Worm (Caenorhabditis elegans): ENCODE measurements around the gene ZK856.11.
A peak's percentile ranks its signal among the peaks of the same experiment; 100 is the strongest.

The ZK856.11 gene

ce11 chrV:10230932-10231331 is 26.2 kb upstream of the ZK856.11 start, which contains the start of gene fipr-6:
fipr-6 (plus strand) TSS chrV:10231232.
- no peak for TF ChIP-seq egl-27 (tag; optimal IDR thresholded peaks at IDR 0.05)
- TF ChIP-seq nhr-43 (tag; optimal IDR thresholded peaks at IDR 0.05; ENCODE audit: poor library complexity, severe bottlenecking) = no peak
- no peak for TF ChIP-seq nhr-237 (tag; optimal IDR thresholded peaks at IDR 0.05)
- no peak for TF ChIP-seq nhr-12 (tag; optimal IDR thresholded peaks at IDR 0.05)
- TF ChIP-seq ztf-4 (tag; optimal IDR thresholded peaks at IDR 0.05) = no peak
- no peak for TF ChIP-seq mml-1 (tag; optimal IDR thresholded peaks at IDR 0.05)
- TF ChIP-seq sea-2 (GFP tag; optimal IDR thresholded peaks at IDR 0.05) = no peak
- TF ChIP-seq lin-39 (tag; optimal IDR thresholded peaks at IDR 0.05) = no peak
- TF ChIP-seq egl-5 (tag; optimal IDR thresholded peaks at IDR 0.05) = no peak
- no peak for TF ChIP-seq ceh-9 (tag; optimal IDR thresholded peaks at IDR 0.05)
- TF ChIP-seq nhr-28 (tag; optimal IDR thresholded peaks at IDR 0.05) = no peak
- TF ChIP-seq R02D3.7 (tag; optimal IDR thresholded peaks at IDR 0.05) = no peak
- no peak for TF ChIP-seq nhr-23 (tag; optimal IDR thresholded peaks at IDR 0.05)
- no peak for TF ChIP-seq mdl-1 (tag; optimal IDR thresholded peaks at IDR 0.05)
- no peak for TF ChIP-seq nhr-77 (tag; optimal IDR thresholded peaks at IDR 0.05)

ce11 chrV:10229222-10229879 is 24.6 kb upstream of the ZK856.11 start, which contains the start of the genes pyt-1 and fipr-7:
pyt-1 (minus strand) TSS chrV:10229322.
fipr-7 (plus strand) TSS chrV:10229829.
- TF ChIP-seq ama-1 (optimal IDR thresholded peaks at IDR 0.05) = no peak
- TF ChIP-seq ceh-16 (tag; optimal IDR thresholded peaks at IDR 0.05) = no peak
- no peak for TF ChIP-seq sea-2 (GFP tag; optimal IDR thresholded peaks at IDR 0.05)
- TF ChIP-seq fkh-2 (tag; optimal IDR thresholded peaks at IDR 0.05) = no peak
- no peak for TF ChIP-seq ceh-82 (tag; optimal IDR thresholded peaks at IDR 0.05)
- no peak for TF ChIP-seq pha-4 (tag; optimal IDR thresholded peaks at IDR 0.05)
- TF ChIP-seq pqm-1 (tag; optimal IDR thresholded peaks at IDR 0.05) = no peak
- TF ChIP-seq lin-15B (tag; optimal IDR thresholded peaks at IDR 0.05) = no peak
- TF ChIP-seq mml-1 (tag; optimal IDR thresholded peaks at IDR 0.05) = no peak
- no peak for TF ChIP-seq ztf-4 (tag; optimal IDR thresholded peaks at IDR 0.05)
- TF ChIP-seq mdl-1 (tag; optimal IDR thresholded peaks at IDR 0.05) = no peak
- no peak for TF ChIP-seq hmg-11 (tag; optimal IDR thresholded peaks at IDR 0.05)
- no peak for TF ChIP-seq aly-2 (tag; optimal IDR thresholded peaks at IDR 0.05)
- no peak for TF ChIP-seq snpc-4 (tag; optimal IDR thresholded peaks at IDR 0.05)

ce11 chrV:10228360-10228759 is 23.6 kb upstream of the ZK856.11 start, which contains the start of gene fipr-4:
fipr-4 (minus strand) TSS chrV:10228460.
- TF ChIP-seq pha-4 (tag; optimal IDR thresholded peaks at IDR 0.05) = peak; percentile 42
- TF ChIP-seq ceh-82 (tag; optimal IDR thresholded peaks at IDR 0.05) = no peak

DNA sequence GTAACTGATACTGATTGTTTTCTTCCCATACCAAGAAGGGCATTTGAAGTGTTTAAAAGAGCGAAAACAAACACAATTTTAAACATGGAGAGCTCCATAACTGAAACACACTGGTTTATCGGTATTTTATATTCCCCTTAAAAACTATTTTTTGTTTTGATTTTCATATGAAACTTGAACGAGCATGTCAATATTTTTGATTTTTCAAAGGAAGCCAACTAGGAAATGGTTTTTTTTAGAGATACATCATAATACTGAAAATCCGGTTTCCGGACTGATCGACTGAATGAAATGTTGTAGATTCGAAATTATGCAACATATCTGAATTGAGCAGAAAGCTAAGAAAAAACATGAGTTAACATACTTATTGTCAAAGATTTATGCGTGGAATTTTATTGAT is 22.6 kb upstream of the ZK856.11 start, which contains the start of gene ttr-19:
TSS of gene ttr-19 (minus strand) at position 101 of the 400 bp plus-strand sequence.
- TF ChIP-seq jun-1 (tag; optimal IDR thresholded peaks at IDR 0.05) = no peak
- TF ChIP-seq ztf-4 (tag; optimal IDR thresholded peaks at IDR 0.05) = no peak
- TF ChIP-seq ztf-11 (tag; optimal IDR thresholded peaks at IDR 0.05) = no peak
- no peak for TF ChIP-seq nhr-11 (tag; optimal IDR thresholded peaks at IDR 0.05)
- no peak for TF ChIP-seq ZK546.5 (tag; optimal IDR thresholded peaks at IDR 0.05)
- TF ChIP-seq zag-1 (tag; optimal IDR thresholded peaks at IDR 0.05) = no peak
- TF ChIP-seq tbx-2 (tag; optimal IDR thresholded peaks at IDR 0.05) = no peak
- no peak for TF ChIP-seq fkh-2 (tag; optimal IDR thresholded peaks at IDR 0.05)
- no peak for TF ChIP-seq pha-4 (tag; optimal IDR thresholded peaks at IDR 0.05)
- no peak for TF ChIP-seq nhr-12 (tag; optimal IDR thresholded peaks at IDR 0.05)
- no peak for TF ChIP-seq nhr-28 (tag; optimal IDR thresholded peaks at IDR 0.05)
- no peak for TF ChIP-seq ceh-9 (tag; optimal IDR thresholded peaks at IDR 0.05)
- TF ChIP-seq nhr-77 (tag; optimal IDR thresholded peaks at IDR 0.05) = no peak
- no peak for TF ChIP-seq nhr-43 (tag; optimal IDR thresholded peaks at IDR 0.05; ENCODE audit: poor library complexity, severe bottlenecking)
- TF ChIP-seq lin-39 (tag; optimal IDR thresholded peaks at IDR 0.05) = no peak
- TF ChIP-seq nhr-25 (tag; optimal IDR thresholded peaks at IDR 0.05) = no peak
- no peak for TF ChIP-seq unc-39 (tag; optimal IDR thresholded peaks at IDR 0.05)
- TF ChIP-seq snpc-4 (tag; optimal IDR thresholded peaks at IDR 0.05) = no peak
- no peak for TF ChIP-seq elt-1 (tag; optimal IDR thresholded peaks at IDR 0.05)
- no peak for TF ChIP-seq nhr-237 (tag; optimal IDR thresholded peaks at IDR 0.05)

- no peak for TF ChIP-seq R02D3.7 (tag; optimal IDR thresholded peaks at IDR 0.05)
- peak; percentile 28 for TF ChIP-seq elt-2 (tag; optimal IDR thresholded peaks at IDR 0.05)
These were observed 20.9 kb upstream of the ZK856.11 start, which contains the start of gene daf-36 for ce11 chrV:10225610-10226009. daf-36 (minus strand) TSS chrV:10225710.
